Fruit fly (Drosophila melanogaster) whole organism, prepupa: Measurements from ENCODE around the gene CG33270.

Experiments
- Blimp-1 ChIP-seq: fragments of 200-800 bp; sonication (Bioruptor generic); optimal IDR thresholded peaks from 3 replicates; lab custom pipeline; 2017; ENCODE audit warnings: missing biosample characterization, missing genetic modification characterization, mild to moderate bottlenecking, moderate library complexity, missing genetic modification reagents
- CG32006 ChIP-seq: fragments of 200-800 bp; sonication (Bioruptor generic); optimal IDR thresholded peaks from 3 replicates; lab custom pipeline; 2017; ENCODE audit warnings: missing biosample characterization, mild to moderate bottlenecking, missing genetic modification characterization
- CG34406 ChIP-seq: fragments of 200-800 bp; sonication (Bioruptor generic); optimal IDR thresholded peaks from 3 replicates; lab custom pipeline; 2016; ENCODE audit warnings: missing biosample characterization, missing genetic modification characterization
- CG6276 ChIP-seq: fragments of 200-800 bp; sonication (Bioruptor generic); optimal IDR thresholded peaks from 2 replicates; lab custom pipeline; 2017; ENCODE audit warnings: missing biosample characterization, mild to moderate bottlenecking, missing genetic modification characterization
- CG6854 ChIP-seq: fragments of 200-800 bp; sonication (Bioruptor generic); optimal IDR thresholded peaks from 2 replicates; lab custom pipeline; 2017; ENCODE audit warnings: missing biosample characterization, mild to moderate bottlenecking, missing genetic modification characterization
- CG8319 ChIP-seq: fragments of 200-800 bp; sonication (Bioruptor generic); optimal IDR thresholded peaks from 3 replicates; lab custom pipeline; 2016; ENCODE audit warnings: missing biosample characterization, missing genetic modification characterization
- Ets21C ChIP-seq: fragments of 200-800 bp; sonication (Bioruptor generic); optimal IDR thresholded peaks from 3 replicates; lab custom pipeline; 2016; ENCODE audit warnings: missing biosample characterization, missing genetic modification characterization
- Hr38 ChIP-seq: sonication (Bioruptor generic); optimal IDR thresholded peaks from 2 replicates; lab custom pipeline; 2016; ENCODE audit warnings: missing biosample characterization, missing genetic modification characterization
- Lpt ChIP-seq: fragments of 200-800 bp; sonication (Bioruptor generic); optimal IDR thresholded peaks from 3 replicates; lab custom pipeline; 2016; ENCODE audit warnings: missing biosample characterization, missing genetic modification characterization
- dsx ChIP-seq: fragments of 200-800 bp; optimal IDR thresholded peaks from 3 replicates; lab custom pipeline; 2019; ENCODE audit warnings: missing biosample characterization, mild to moderate bottlenecking, missing genetic modification characterization, moderate library complexity; ENCODE audit not compliant: poor library complexity, severe bottlenecking

DNA sequence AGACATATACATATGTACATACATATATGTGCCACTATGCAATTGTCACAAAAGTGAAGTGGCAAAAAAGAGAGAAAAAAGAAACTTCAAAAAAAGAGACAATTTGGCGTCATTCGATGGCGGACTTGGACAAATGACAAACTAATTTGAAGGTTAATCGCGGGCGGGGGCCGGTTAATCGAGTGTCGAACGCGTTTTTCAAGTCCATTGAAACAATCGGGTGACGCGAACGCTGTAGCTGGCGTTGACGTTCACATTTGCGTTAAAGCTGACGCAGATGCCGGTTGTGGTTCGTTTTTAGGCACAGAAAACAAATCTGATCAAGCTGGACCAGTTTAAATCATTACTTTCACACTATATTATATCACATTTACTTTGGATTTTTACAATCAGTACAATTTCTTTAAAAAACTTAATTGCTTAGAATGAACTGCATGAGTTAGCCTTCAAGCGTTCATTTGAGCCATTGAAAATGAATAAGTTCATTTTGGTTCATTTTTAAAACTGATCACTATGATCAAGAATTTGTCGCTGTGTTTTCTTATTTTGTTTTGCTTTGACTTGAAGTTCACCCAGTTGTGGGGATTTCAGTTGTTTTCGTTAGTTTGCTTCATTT, 44.6 kb downstream of the CG33270 start:
- TF ChIP-seq CG8319 (GFP tag; lab: Kevin White, UChicago): peak; percentile 4
- TF ChIP-seq dsx: no peak
- peak; percentile 59 for TF ChIP-seq CG32006
- TF ChIP-seq Lpt (GFP tag; lab: Kevin White, UChicago): no peak
- peak; percentile 47 for TF ChIP-seq Ets21C (GFP tag; lab: Kevin White, UChicago)
- no peak for TF ChIP-seq CG6276
- TF ChIP-seq CG34406: peak; percentile 44
- TF ChIP-seq Blimp-1 (GFP tag; lab: Kevin White, UChicago): no peak
- TF ChIP-seq Hr38 (GFP tag; lab: Kevin White, UChicago): no peak
- no peak for TF ChIP-seq CG6854 (GFP tag; lab: Kevin White, UChicago)
